Worm (Caenorhabditis elegans) whole organism, L4/young adult: Measurements from ENCODE around the gene srbc-40.

ENCODE experiments used
- W03F9.2 ChIP-seq: fragments of 150-350 bp; optimal IDR thresholded peaks from 2 replicates; lab custom pipeline; 2014; ENCODE audit warnings: missing biosample characterization, missing genetic modification characterization
- dao-5 ChIP-seq: sonication (generic microtip); optimal IDR thresholded peaks from 2 replicates; lab custom pipeline; 2016; ENCODE audit warnings: missing genotype, missing genetic modification characterization, moderate library complexity, missing compliant biosample characterization
- him-1 ChIP-seq: sonication (generic microtip); optimal IDR thresholded peaks from 2 replicates; lab custom pipeline; 2016; ENCODE audit warnings: missing genotype, missing genetic modification reagents, missing genetic modification characterization, missing compliant biosample characterization

- no peak for TF ChIP-seq him-1 (tag; lab: Kevin White, UChicago)
- no peak for TF ChIP-seq W03F9.2 (tag; lab: Kevin White, UChicago)
- TF ChIP-seq dao-5 (tag; lab: Kevin White, UChicago) = no peak
Measured at ce11 chrV:752679-753333, 33.2 kb upstream of the srbc-40 start, which contains the start of the genes str-262 and srp-1.
